Fruit fly (Drosophila melanogaster): ENCODE results near the gene CG7148.

CG7148 gene

dm6 chr3L:21828177-21828589, 3.9 kb downstream of the CG7148 start, which contains the start of gene CG32448 (continued):
- peak; percentile 36 for TF ChIP-seq gsb-n (tag; optimal IDR thresholded peaks at IDR 0.05)
- TF ChIP-seq Trl (optimal IDR thresholded peaks at IDR 0.05): no peak
- peak; percentile 65 for TF ChIP-seq Trl (GFP tag; optimal IDR thresholded peaks at IDR 0.05)
- TF ChIP-seq Abd-B (GFP tag; optimal IDR thresholded peaks at IDR 0.05): peak; percentile 39
- TF ChIP-seq sens (GFP tag): peak; percentile 91
- no peak for TF ChIP-seq Lim3 (GFP tag; IDR thresholded peaks at IDR 0.05)
- peak in 1 of 2 experiments; percentile 52 for TF ChIP-seq bsh (GFP tag; optimal IDR thresholded peaks at IDR 0.05)
- TF ChIP-seq B-H1 (GFP tag; IDR thresholded peaks at IDR 0.05): peak; percentile 60; the same call in 2 of the 3 replicates
- peak; percentile 63; the same call in 2 of the 3 replicates for TF ChIP-seq Mrtf (GFP tag; IDR thresholded peaks at IDR 0.05)
- TF ChIP-seq CG10565 (GFP tag; optimal IDR thresholded peaks at IDR 0.05): no peak
- peak; percentile 55 for TF ChIP-seq CG17359 (tag; optimal IDR thresholded peaks at IDR 0.05)
- no peak for TF ChIP-seq abd-A (tag; optimal IDR thresholded peaks at IDR 0.05)
- TF ChIP-seq zen (tag; optimal IDR thresholded peaks at IDR 0.05): peak; percentile 51
- TF ChIP-seq slou (GFP tag; optimal IDR thresholded peaks at IDR 0.05): no peak
- TF ChIP-seq Dip2 (GFP tag; IDR thresholded peaks at IDR 0.05): no peak
- TF ChIP-seq CG11398 (GFP tag; optimal IDR thresholded peaks at IDR 0.05): peak; percentile 63
- TF ChIP-seq CG18599 (GFP tag; optimal IDR thresholded peaks at IDR 0.05): peak; percentile 56
- no peak for TF ChIP-seq CG16779 (GFP tag; IDR thresholded peaks at IDR 0.05)
- TF ChIP-seq BEAF-32 (GFP tag; optimal IDR thresholded peaks at IDR 0.05): peak; percentile 9
- TF ChIP-seq D19A (tag; optimal IDR thresholded peaks at IDR 0.05): peak; percentile 31
- TF ChIP-seq CG33557 (GFP tag; optimal IDR thresholded peaks at IDR 0.05): no peak
- TF ChIP-seq TFAM (GFP tag; optimal IDR thresholded peaks at IDR 0.05): no peak
- TF ChIP-seq Eip74EF (GFP tag; optimal IDR thresholded peaks at IDR 0.05): no peak
- TF ChIP-seq ase (GFP tag; IDR thresholded peaks at IDR 0.05): peak; percentile 68; the same call in 2 of the 3 replicates
- TF ChIP-seq CG6854 (GFP tag; optimal IDR thresholded peaks at IDR 0.05): no peak
- TF ChIP-seq nmo (GFP tag; optimal IDR thresholded peaks at IDR 0.05): peak; percentile 57
- no peak for TF ChIP-seq CTCF (GFP tag; optimal IDR thresholded peaks at IDR 0.05)
- peak; percentile 28 for TF ChIP-seq chn (GFP tag; optimal IDR thresholded peaks at IDR 0.05)
- peak; percentile 51 for TF ChIP-seq CG13123 (GFP tag; optimal IDR thresholded peaks at IDR 0.05)
- TF ChIP-seq Optix (GFP tag; IDR thresholded peaks at IDR 0.05): no peak
- peak; percentile 31 for TF ChIP-seq slp2 (GFP tag; optimal IDR thresholded peaks at IDR 0.05)
- peak; percentile 83 for TF ChIP-seq vvl (GFP tag; IDR thresholded peaks at IDR 0.05)
- peak; percentile 77 for TF ChIP-seq lilli (GFP tag; optimal IDR thresholded peaks at IDR 0.05)
- peak; percentile 6 for TF ChIP-seq cwo (GFP tag; optimal IDR thresholded peaks at IDR 0.05)
- TF ChIP-seq inv (GFP tag; IDR thresholded peaks at IDR 0.05; ENCODE audit: partially characterized antibody): no peak
- peak; percentile 31 for TF ChIP-seq trh (GFP tag; optimal IDR thresholded peaks at IDR 0.05)
- TF ChIP-seq dpn (GFP tag; optimal IDR thresholded peaks at IDR 0.05): peak; percentile 64 to 65
- TF ChIP-seq Scr (GFP tag; IDR thresholded peaks at IDR 0.05; ENCODE audit: partially characterized antibody): no peak
- no peak for TF ChIP-seq CG10274 (GFP tag; optimal IDR thresholded peaks at IDR 0.05)
- TF ChIP-seq CG1233 (GFP tag; optimal IDR thresholded peaks at IDR 0.05): peak; percentile 44
- TF ChIP-seq CG42726 (GFP tag; IDR thresholded peaks at IDR 0.05; ENCODE audit: partially characterized antibody): no peak
- TF ChIP-seq CG8388 (GFP tag; optimal IDR thresholded peaks at IDR 0.05): peak; percentile 81
- TF ChIP-seq al (GFP tag; IDR thresholded peaks at IDR 0.05): peak; percentile 53
- TF ChIP-seq HLH54F (GFP tag; optimal IDR thresholded peaks at IDR 0.05): peak; percentile 75
- TF ChIP-seq hbn (GFP tag; IDR thresholded peaks at IDR 0.05; ENCODE audit: partially characterized antibody): no peak
- peak in 1 of 3 experiments; percentile 49 for TF ChIP-seq lola (GFP tag; optimal IDR thresholded peaks at IDR 0.05)
- peak; percentile 21 for TF ChIP-seq sug (tag; optimal IDR thresholded peaks at IDR 0.05)
- TF ChIP-seq pzg (GFP tag; optimal IDR thresholded peaks at IDR 0.05): peak; percentile 48
- TF ChIP-seq CG17328 (GFP tag; IDR thresholded peaks at IDR 0.05): peak; percentile 66
- TF ChIP-seq bbx (GFP tag; IDR thresholded peaks at IDR 0.05; ENCODE audit: partially characterized antibody): no peak
- TF ChIP-seq CHES-1-like (GFP tag; optimal IDR thresholded peaks at IDR 0.05): peak; percentile 64
